Worm (Caenorhabditis elegans) whole organism, young adult: Measurements from ENCODE around the gene sre-3.

ENCODE experiments used
- B0035.1 ChIP-seq: sonication (generic microtip); optimal IDR thresholded peaks from 2 replicates; lab custom pipeline; 2016; ENCODE audit warnings: missing genetic modification characterization, mild to moderate bottlenecking, missing compliant biosample characterization, missing genotype, missing genetic modification reagents
- B0336.3 ChIP-seq: fragments of 200-800 bp; sonication (Bioruptor generic); IDR thresholded peaks from 2 replicates; pipeline ENCODE4 v1.3.6; 2022; ENCODE audit warnings: missing genetic modification characterization, missing compliant biosample characterization
- C06A6.2 ChIP-seq: fragments of 200-800 bp; sonication (Bioruptor generic); conservative IDR thresholded peaks from 2 replicates; pipeline ENCODE4 v1.3.6; 2022; ENCODE audit warnings: missing genetic modification characterization, missing compliant biosample characterization
- F22D6.2 ChIP-seq: sonication (generic microtip); optimal IDR thresholded peaks from 2 replicates; lab custom pipeline; 2016; ENCODE audit warnings: mild to moderate bottlenecking, missing genetic modification characterization, missing compliant biosample characterization
- F49E8.2 ChIP-seq: sonication (generic microtip); optimal IDR thresholded peaks from 3 replicates; lab custom pipeline; 2017; ENCODE audit warnings: missing genetic modification characterization, mild to moderate bottlenecking, missing compliant biosample characterization, antibody characterized with exemption, moderate library complexity; ENCODE audit not compliant: insufficient read depth
- F57A8.1 ChIP-seq: fragments of 200-800 bp; sonication (Bioruptor generic); optimal IDR thresholded peaks from 2 replicates; lab custom pipeline; 2018; ENCODE audit warnings: mild to moderate bottlenecking, missing genetic modification characterization, moderate library complexity, missing compliant biosample characterization
- Y56A3A.18 ChIP-seq: fragments of 200-800 bp; sonication (Bioruptor generic); IDR thresholded peaks from 2 replicates; pipeline ENCODE4 v1.3.6; 2022; ENCODE audit warnings: missing genetic modification reagents, missing genetic modification characterization, missing compliant biosample characterization
- Y95B8A.8 ChIP-seq: fragments of 200-800 bp; sonication (Bioruptor generic); IDR thresholded peaks from 2 replicates; pipeline ENCODE4 v1.3.6; 2022; ENCODE audit warnings: missing genetic modification reagents, missing genetic modification characterization, missing compliant biosample characterization
- bed-1 ChIP-seq: fragments of 200-800 bp; sonication (Bioruptor generic); IDR thresholded peaks from 2 replicates; pipeline ENCODE4 v1.3.6; 2022; ENCODE audit warnings: missing genetic modification reagents, missing genetic modification characterization, missing compliant biosample characterization
- cebp-1 ChIP-seq, 2 experiments: fragments of 200-800 bp in 1 of 2; sonication (Bioruptor generic) in 1 of 2; sonication (generic microtip) in 1 of 2; IDR thresholded peaks in 1 of 2; optimal IDR thresholded peaks in 1 of 2; 2 replicates each; pipeline versions ENCODE4 v1.3.6 to Lab custom; 2017 to 2022; ENCODE audit warnings: missing compliant biosample characterization in 2 of 2, missing genetic modification characterization in 2 of 2, mild to moderate bottlenecking in 1 of 2, missing genetic modification reagents in 1 of 2, moderate library complexity in 1 of 2
- ceh-40 ChIP-seq: fragments of 200-800 bp; sonication (Bioruptor generic); IDR thresholded peaks from 2 replicates; pipeline ENCODE4 v1.3.6; 2022; ENCODE audit warnings: missing genetic modification characterization, missing compliant biosample characterization
- ceh-58 ChIP-seq: fragments of 200-800 bp; sonication (Bioruptor generic); IDR thresholded peaks from 2 replicates; pipeline ENCODE4 v1.3.6; 2022; ENCODE audit warnings: missing genetic modification characterization, missing compliant biosample characterization
- ceh-91 ChIP-seq: fragments of 200-800 bp; sonication (Bioruptor generic); IDR thresholded peaks from 2 replicates; pipeline ENCODE4 v1.3.6; 2022; ENCODE audit warnings: missing genetic modification reagents, missing genetic modification characterization, missing compliant biosample characterization
- egrh-3 ChIP-seq: fragments of 200-800 bp; sonication (Bioruptor generic); IDR thresholded peaks from 2 replicates; pipeline ENCODE4 v1.3.6; 2022; ENCODE audit warnings: missing genetic modification reagents, missing genetic modification characterization, missing compliant biosample characterization
- him-1 ChIP-seq: sonication (generic microtip); optimal IDR thresholded peaks from 2 replicates; lab custom pipeline; 2016; ENCODE audit warnings: missing genotype, missing genetic modification reagents, missing genetic modification characterization, missing compliant biosample characterization
- hlh-26 ChIP-seq: fragments of 200-800 bp; sonication (Bioruptor generic); conservative IDR thresholded peaks from 2 replicates; pipeline ENCODE4 v1.3.6; 2022; ENCODE audit warnings: missing genetic modification reagents, missing genetic modification characterization, missing compliant biosample characterization
- hmg-20 ChIP-seq: fragments of 200-800 bp; sonication (Bioruptor generic); IDR thresholded peaks from 2 replicates; pipeline ENCODE4 v1.3.6; 2022; ENCODE audit warnings: missing genetic modification reagents, missing genetic modification characterization, missing compliant biosample characterization
- hsf-1 ChIP-seq: fragments of 200-800 bp; sonication (Bioruptor generic); IDR thresholded peaks from 2 replicates; pipeline ENCODE4 v1.3.6; 2022; ENCODE audit warnings: missing genetic modification reagents, missing genetic modification characterization, missing compliant biosample characterization
- let-607 ChIP-seq, 2 experiments: fragments of 200-800 bp in 1 of 2; sonication (Bioruptor generic) in 1 of 2; sonication (generic microtip) in 1 of 2; optimal IDR thresholded peaks; 2 replicates each; lab custom pipeline; 2016 to 2018; ENCODE audit warnings: mild to moderate bottlenecking in 2 of 2, missing compliant biosample characterization in 2 of 2, missing genetic modification characterization in 2 of 2, moderate library complexity in 2 of 2, missing genotype in 1 of 2
- lin-40 ChIP-seq: sonication (generic microtip); optimal IDR thresholded peaks from 2 replicates; lab custom pipeline; 2016; ENCODE audit warnings: missing genetic modification characterization, mild to moderate bottlenecking, missing compliant biosample characterization, missing genotype, missing genetic modification reagents
- mcd-1 ChIP-seq: fragments of 200-800 bp; sonication (Bioruptor generic); IDR thresholded peaks from 2 replicates; pipeline ENCODE4 v1.3.6; 2022; ENCODE audit warnings: missing genetic modification reagents, missing genetic modification characterization, missing compliant biosample characterization
- nfya-1 ChIP-seq: sonication (generic microtip); optimal IDR thresholded peaks from 2 replicates; lab custom pipeline; 2017; ENCODE audit warnings: antibody characterized with exemption, missing compliant biosample characterization, missing genetic modification characterization, borderline replicate concordance; ENCODE audit not compliant: insufficient read depth
- rcor-1 ChIP-seq: fragments of 200-800 bp; sonication (Bioruptor generic); IDR thresholded peaks from 2 replicates; pipeline ENCODE4 v1.3.6; 2022; ENCODE audit warnings: missing genetic modification reagents, missing genetic modification characterization, missing compliant biosample characterization
- repo-1 ChIP-seq: sonication (generic microtip); optimal IDR thresholded peaks from 2 replicates; lab custom pipeline; 2017; ENCODE audit warnings: mild to moderate bottlenecking, missing genetic modification characterization, missing compliant biosample characterization
- sea-2 ChIP-seq: fragments of 200-800 bp; sonication (Bioruptor generic); IDR thresholded peaks from 2 replicates; pipeline ENCODE4 v1.3.6; 2022; ENCODE audit warnings: missing genetic modification characterization, missing compliant biosample characterization
- snpc-1.1 ChIP-seq: sonication (generic microtip); optimal IDR thresholded peaks from 2 replicates; lab custom pipeline; 2017; ENCODE audit warnings: missing genetic modification characterization, mild to moderate bottlenecking, missing compliant biosample characterization, antibody characterized with exemption, moderate library complexity, missing genotype, missing genetic modification reagents; ENCODE audit not compliant: insufficient read depth
- unc-130 ChIP-seq: sonication (generic microtip); optimal IDR thresholded peaks from 2 replicates; lab custom pipeline; 2016; ENCODE audit warnings: missing genetic modification reagents, missing genetic modification characterization, missing compliant biosample characterization
- zfh-2 ChIP-seq: fragments of 200-800 bp; sonication (Bioruptor generic); conservative IDR thresholded peaks from 2 replicates; pipeline ENCODE4 v1.3.6; 2022; ENCODE audit warnings: missing genetic modification reagents, missing genetic modification characterization, missing compliant biosample characterization
- ztf-18 ChIP-seq: sonication (generic microtip); optimal IDR thresholded peaks from 2 replicates; lab custom pipeline; 2016; ENCODE audit warnings: missing genotype, mild to moderate bottlenecking, missing genetic modification characterization, missing compliant biosample characterization
- ztf-28 ChIP-seq: fragments of 200-800 bp; sonication (Bioruptor generic); IDR thresholded peaks from 2 replicates; pipeline ENCODE4 v1.3.6; 2022; ENCODE audit warnings: missing genetic modification reagents, missing genetic modification characterization, missing compliant biosample characterization

Gene sre-3

DNA sequence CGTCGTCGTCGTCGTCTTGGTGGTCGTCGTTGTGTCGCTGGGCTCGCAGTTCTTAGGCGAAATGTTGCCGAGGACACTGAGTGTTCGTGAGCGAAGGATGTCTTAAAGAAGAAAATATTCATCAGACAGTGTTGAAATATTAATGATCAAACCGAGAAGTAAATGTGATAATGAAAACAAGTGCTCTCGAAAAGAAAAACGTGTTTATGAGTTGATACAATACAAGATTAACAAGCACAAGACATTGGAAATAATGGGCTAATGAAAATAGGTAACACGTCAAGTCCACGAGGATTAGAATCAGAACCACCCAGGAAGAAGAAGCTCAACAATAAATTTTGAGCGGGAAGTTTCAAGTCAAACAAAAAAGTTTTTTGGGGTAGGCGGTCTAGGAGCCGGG, 26.4 kb downstream of the sre-3 start, which contains the start of gene K02A2.5:
Gene K02A2.5 (minus strand): TSS at position 101 of the 400 bp plus-strand sequence.
- TF ChIP-seq sea-2 (GFP tag; lab: Robert Waterston, UW) (no peak), ztf-18 (tag; lab: Kevin White, UChicago) (no peak), Y95B8A.8 (no peak), Y56A3A.18 (GFP tag; lab: Robert Waterston, UW) (no peak), rcor-1 (no peak), bed-1 (GFP tag; lab: Robert Waterston, UW) (no peak), lin-40 (tag; lab: Kevin White, UChicago) (no peak), let-607 (tag; optimal IDR thresholded peaks at IDR 0.05; lab: Kevin White, UChicago) (no peak), C06A6.2 (GFP tag; lab: Robert Waterston, UW) (no peak), ceh-40 (GFP tag; lab: Robert Waterston, UW) (no peak), egrh-3 (no peak), hsf-1 (GFP tag; lab: Robert Waterston, UW) (no peak)

DNA sequence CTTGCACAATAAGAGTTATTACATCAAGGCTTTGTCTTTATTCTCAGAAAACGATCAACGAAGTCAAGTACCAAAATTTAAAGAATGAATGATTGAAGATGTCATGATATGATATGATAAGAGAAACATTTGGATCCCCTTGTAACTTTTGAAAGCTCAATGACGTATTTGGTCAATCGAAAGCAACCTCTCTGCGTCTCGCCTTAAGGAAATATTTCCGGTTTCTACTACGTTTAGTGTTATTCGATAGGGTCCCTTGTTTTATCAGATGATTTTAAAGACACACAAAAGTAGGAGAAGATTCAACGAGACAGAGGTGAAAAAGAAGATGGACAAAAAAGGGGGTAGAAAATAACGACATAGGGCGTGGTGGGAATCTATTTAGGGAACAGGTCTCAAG, 27.7 kb downstream of the sre-3 start:
- TF ChIP-seq ceh-40 (GFP tag; lab: Robert Waterston, UW) (no peak), rcor-1 (no peak), F57A8.1 (GFP tag; lab: Kevin White, UChicago) (no peak), him-1 (tag; lab: Kevin White, UChicago) (no peak), ceh-58 (GFP tag; lab: Robert Waterston, UW) (no peak), B0035.1 (tag; lab: Kevin White, UChicago) (no peak), F22D6.2 (tag; lab: Kevin White, UChicago) (no peak), zfh-2 (GFP tag; lab: Robert Waterston, UW) (no peak), ceh-91 (GFP tag; lab: Robert Waterston, UW) (no peak), ztf-28 (no peak), hmg-20 (GFP tag; lab: Robert Waterston, UW) (no peak), nfya-1 (tag; lab: Kevin White, UChicago) (no peak), F49E8.2 (tag; lab: Kevin White, UChicago) (no peak)

DNA sequence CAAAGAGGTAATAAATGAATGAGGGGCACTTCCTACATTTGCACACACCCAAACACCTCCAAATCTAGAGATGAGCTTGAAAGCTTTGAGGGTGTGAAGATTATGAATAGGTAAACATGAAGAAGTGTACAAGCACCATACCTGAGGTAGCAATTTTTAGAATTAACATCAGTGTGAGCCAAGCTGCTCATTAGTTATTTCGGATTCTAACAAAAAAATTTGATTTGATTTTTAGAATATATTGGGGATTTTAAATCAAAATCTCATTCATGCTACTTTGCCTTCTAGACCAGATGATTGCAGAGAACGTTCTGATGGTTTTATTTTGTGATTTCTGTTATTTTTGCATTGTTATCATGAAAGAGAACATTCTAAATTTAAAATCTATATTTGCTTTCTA, 28.2 kb downstream of the sre-3 start:
- TF ChIP-seq hlh-26 (GFP tag; lab: Robert Waterston, UW) = no peak
- TF ChIP-seq cebp-1 (GFP tag; IDR thresholded peaks at IDR 0.05; lab: Robert Waterston, UW) = no peak
- TF ChIP-seq cebp-1 (tag; optimal IDR thresholded peaks at IDR 0.05; lab: Kevin White, UChicago) = no peak
- TF ChIP-seq F49E8.2 (tag; lab: Kevin White, UChicago) = no peak

DNA sequence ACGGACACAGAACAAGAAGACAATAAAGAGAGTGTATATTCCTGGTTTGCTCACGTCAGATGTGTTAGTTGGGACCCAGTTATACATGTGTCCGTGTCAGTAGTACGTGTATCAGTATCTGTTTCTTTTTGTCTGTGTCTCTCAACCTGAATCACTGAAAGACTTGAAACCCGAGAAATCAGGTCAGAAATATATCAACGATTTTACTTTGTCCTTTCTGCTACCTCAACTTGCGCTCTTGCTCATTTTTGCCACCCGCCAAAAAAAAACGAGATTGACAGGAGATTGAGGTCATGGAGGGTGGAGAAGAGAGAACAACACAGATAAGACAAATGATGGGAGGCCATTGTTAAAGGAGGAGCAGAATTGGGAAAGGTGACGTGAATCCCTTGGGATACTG, 34.0 kb downstream of the sre-3 start:
- TF ChIP-seq zfh-2 (GFP tag; lab: Robert Waterston, UW) (no peak), repo-1 (tag; lab: Kevin White, UChicago) (no peak), snpc-1.1 (tag; lab: Kevin White, UChicago) (no peak)

DNA sequence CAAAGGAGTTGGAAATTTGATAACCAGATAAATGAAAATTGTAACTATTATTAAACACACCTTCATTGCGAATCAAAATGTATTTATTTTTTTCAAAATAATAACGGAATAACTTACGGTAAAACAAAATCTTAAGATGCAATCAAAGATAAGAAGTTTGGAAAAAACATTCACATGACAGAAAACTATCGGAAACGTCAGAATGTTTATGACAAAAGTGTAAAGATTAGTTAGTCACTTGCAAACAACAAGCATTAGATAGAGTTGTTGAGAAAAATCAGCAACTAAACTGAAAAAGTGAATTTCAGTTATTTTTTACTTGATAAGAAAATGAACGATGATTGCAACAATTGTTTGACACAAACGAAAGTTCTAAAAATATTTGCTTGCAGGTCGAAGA, 34.6 kb downstream of the sre-3 start:
- TF ChIP-seq unc-130 (GFP tag; lab: Kevin White, UChicago) (no peak), B0336.3 (GFP tag; lab: Robert Waterston, UW) (no peak), snpc-1.1 (tag; lab: Kevin White, UChicago) (no peak), mcd-1 (GFP tag; lab: Robert Waterston, UW) (no peak)
